Fruit fly (Drosophila melanogaster) whole organism: Measurements from ENCODE around the gene CG4835.

Experiments used
- CG8478 ChIP-seq: fragments of >200 bp; optimal IDR thresholded peaks from 2 replicates; lab custom pipeline; 2018; ENCODE audit warnings: inconsistent platforms
- Dll ChIP-seq: fragments of >200 bp; optimal IDR thresholded peaks from 2 replicates; lab custom pipeline; 2017
- EcR ChIP-seq, 2 experiments: fragments of >200 bp; optimal IDR thresholded peaks; 2 replicates each; lab custom pipeline; 2017; ENCODE audit warnings: missing biosample characterization in 2 of 2, missing genetic modification characterization in 2 of 2, missing genetic modification reagents in 2 of 2
- psq ChIP-seq: fragments of >200 bp; optimal IDR thresholded peaks from 2 replicates; lab custom pipeline; 2017
- usp ChIP-seq: fragments of >200 bp; optimal IDR thresholded peaks from 2 replicates; lab custom pipeline; 2017; ENCODE audit warnings: missing biosample characterization, missing genetic modification characterization, mixed read lengths

DNA sequence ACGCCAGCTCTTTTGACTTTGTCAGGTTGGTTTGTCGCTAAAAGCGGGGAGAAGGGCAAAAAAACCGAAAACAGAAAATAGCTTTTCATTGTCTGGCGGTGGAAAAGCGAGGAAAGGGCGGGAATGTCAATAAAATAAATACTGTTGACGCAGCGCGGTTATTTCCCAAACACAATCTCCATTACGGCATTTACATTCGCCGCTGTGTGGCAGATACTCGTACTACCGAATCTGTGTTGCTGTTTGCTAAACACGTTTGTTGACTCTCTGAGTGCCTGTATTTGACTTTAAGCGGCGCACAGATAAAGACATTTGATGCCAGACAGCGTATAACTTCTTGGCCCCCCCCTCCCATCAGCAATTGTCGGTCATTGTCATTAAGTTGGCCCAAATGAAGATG lies 32.5 kb upstream of the CG4835 start:
- no peak for TF ChIP-seq usp (GFP tag; lab: Kevin White, UChicago)
- TF ChIP-seq EcR (GFP tag; optimal IDR thresholded peaks at IDR 0.05; lab: Kevin White, UChicago): no peak
- TF ChIP-seq CG8478 (lab: Kevin White, UChicago): no peak
- no peak for TF ChIP-seq psq (lab: Kevin White, UChicago)
- TF ChIP-seq Dll (lab: Kevin White, UChicago): no peak
